Worm (Caenorhabditis elegans) whole organism, young adult: Measurements from ENCODE around the gene srw-13.

ENCODE experiments used
- K11D2.4 ChIP-seq: fragments of 200-800 bp; sonication (Bioruptor generic); IDR thresholded peaks from 2 replicates; pipeline ENCODE4 v1.3.6; 2022; ENCODE audit warnings: missing genetic modification reagents, missing genetic modification characterization, missing compliant biosample characterization
- die-1 ChIP-seq: sonication (generic microtip); optimal IDR thresholded peaks from 2 replicates; lab custom pipeline; 2016; ENCODE audit warnings: missing genotype, mild to moderate bottlenecking, missing genetic modification characterization, missing compliant biosample characterization
- hmg-1.2 ChIP-seq: fragments of 200-800 bp; sonication (Bioruptor generic); IDR thresholded peaks from 2 replicates; pipeline ENCODE4 v1.3.6; 2022; ENCODE audit warnings: missing genetic modification reagents, missing genetic modification characterization, missing compliant biosample characterization
- hsf-1 ChIP-seq: fragments of 200-800 bp; sonication (Bioruptor generic); IDR thresholded peaks from 2 replicates; pipeline ENCODE4 v1.3.6; 2022; ENCODE audit warnings: missing genetic modification reagents, missing genetic modification characterization, missing compliant biosample characterization
- let-526 ChIP-seq: fragments of 200-800 bp; sonication (Bioruptor generic); IDR thresholded peaks from 2 replicates; pipeline ENCODE4 v1.3.6; 2022; ENCODE audit warnings: missing genetic modification reagents, missing genetic modification characterization, missing compliant biosample characterization
- pha-4 ChIP-seq: fragments of 150-350 bp; sonication (generic microtip); optimal IDR thresholded peaks from 2 replicates; lab custom pipeline; 2014; ENCODE audit warnings: missing biosample characterization, missing genetic modification reagents, missing genetic modification characterization
- repo-1 ChIP-seq: sonication (generic microtip); optimal IDR thresholded peaks from 2 replicates; lab custom pipeline; 2017; ENCODE audit warnings: mild to moderate bottlenecking, missing genetic modification characterization, missing compliant biosample characterization
- sdz-38 ChIP-seq: sonication (generic microtip); optimal IDR thresholded peaks from 2 replicates; lab custom pipeline; 2016; ENCODE audit warnings: missing genotype, missing genetic modification characterization, missing compliant biosample characterization
- snpc-4 ChIP-seq, 5 experiments: fragments of 150-350 bp in 1 of 5; sonication (generic microtip) in 4 of 5; optimal IDR thresholded peaks; 2 replicates each; lab custom pipeline; 2014 to 2018; ENCODE audit warnings: missing genetic modification characterization in 5 of 5, missing biosample characterization in 3 of 5, antibody characterized with exemption in 2 of 5, mild to moderate bottlenecking in 2 of 5, missing compliant biosample characterization in 2 of 5, missing genotype in 2 of 5, moderate library complexity in 2 of 5, missing genetic modification reagents in 1 of 5
- tbx-9 ChIP-seq: sonication (generic microtip); optimal IDR thresholded peaks from 2 replicates; lab custom pipeline; 2016; ENCODE audit warnings: borderline replicate concordance, missing genetic modification characterization, inconsistent platforms, missing compliant biosample characterization
- unc-62 ChIP-seq: fragments of 150-350 bp; optimal IDR thresholded peaks from 2 replicates; lab custom pipeline; 2014; ENCODE audit warnings: missing biosample characterization, missing genetic modification reagents, missing genetic modification characterization
- xnd-1 ChIP-seq: sonication (generic microtip); optimal IDR thresholded peaks from 2 replicates; lab custom pipeline; 2016; ENCODE audit warnings: missing genotype, missing genetic modification reagents, missing genetic modification characterization, missing compliant biosample characterization
- zfh-2 ChIP-seq: fragments of 200-800 bp; sonication (Bioruptor generic); conservative IDR thresholded peaks from 2 replicates; pipeline ENCODE4 v1.3.6; 2022; ENCODE audit warnings: missing genetic modification reagents, missing genetic modification characterization, missing compliant biosample characterization

ce11 chrV:15259904-15260303 lies 27.6 kb downstream of the srw-13 start, which contains the start of gene M01B2.8:
- no peak for TF ChIP-seq pha-4 (tag; lab: Kevin White, UChicago)
- TF ChIP-seq K11D2.4: no peak
- TF ChIP-seq unc-62 (GFP tag; lab: Kevin White, UChicago): no peak
- TF ChIP-seq tbx-9 (tag; lab: Kevin White, UChicago): no peak
- TF ChIP-seq let-526 (GFP tag; lab: Robert Waterston, UW): no peak
- no peak for TF ChIP-seq repo-1 (tag; lab: Kevin White, UChicago)
- no peak for TF ChIP-seq sdz-38
- no peak for TF ChIP-seq hsf-1 (GFP tag; lab: Robert Waterston, UW)
- no peak for TF ChIP-seq hmg-1.2
- no peak for TF ChIP-seq snpc-4 (GFP tag; optimal IDR thresholded peaks at IDR 0.05; lab: Kevin White, UChicago)
- TF ChIP-seq snpc-4 (tag; optimal IDR thresholded peaks at IDR 0.05; lab: Kevin White, UChicago): no peak
- TF ChIP-seq xnd-1 (tag; lab: Kevin White, UChicago): no peak
- TF ChIP-seq zfh-2 (GFP tag; lab: Robert Waterston, UW): no peak
- no peak for TF ChIP-seq die-1 (tag; lab: Kevin White, UChicago)
